Fruit fly (Drosophila melanogaster) whole organism, prepupa: ENCODE measurements around the gene PQBP1.

ENCODE experiments used
- Blimp-1 ChIP-seq: fragments of 200-800 bp; sonication (Bioruptor generic); optimal IDR thresholded peaks from 3 replicates; lab custom pipeline; 2017; ENCODE audit warnings: missing biosample characterization, missing genetic modification characterization, mild to moderate bottlenecking, moderate library complexity, missing genetic modification reagents
- CG10631 ChIP-seq: fragments of 200-800 bp; sonication (Bioruptor generic); optimal IDR thresholded peaks from 2 replicates; lab custom pipeline; 2016; ENCODE audit warnings: missing biosample characterization, missing genetic modification characterization
- CG10669 ChIP-seq: fragments of 200-800 bp; sonication (Bioruptor generic); optimal IDR thresholded peaks from 3 replicates; lab custom pipeline; 2018; ENCODE audit warnings: missing biosample characterization, mild to moderate bottlenecking, missing genetic modification characterization, moderate library complexity
- CG11294 ChIP-seq: fragments of 200-800 bp; sonication (Bioruptor generic); IDR thresholded peaks from 2 replicates; pipeline ENCODE4 v1.3.6; 2022; ENCODE audit warnings: missing biosample characterization, missing genetic modification characterization
- CG11902 ChIP-seq: fragments of 200-800 bp; sonication (Bioruptor generic); optimal IDR thresholded peaks from 3 replicates; lab custom pipeline; 2016; ENCODE audit warnings: missing biosample characterization, missing genetic modification characterization
- CG15336 ChIP-seq: fragments of 200-800 bp; sonication (Bioruptor generic); IDR thresholded peaks from 2 replicates; pipeline ENCODE4 v1.3.6; 2022; ENCODE audit warnings: missing biosample characterization, missing genetic modification characterization
- CG1621 ChIP-seq: fragments of 200-800 bp; sonication (Bioruptor generic); optimal IDR thresholded peaks from 3 replicates; lab custom pipeline; 2018; ENCODE audit warnings: missing biosample characterization, mild to moderate bottlenecking, missing genetic modification characterization
- CG16779 ChIP-seq: fragments of 200-800 bp; sonication (Bioruptor generic); optimal IDR thresholded peaks from 3 replicates; lab custom pipeline; 2017; ENCODE audit warnings: missing biosample characterization, mild to moderate bottlenecking, missing genetic modification characterization
- CG3032 ChIP-seq: fragments of 200-800 bp; optimal IDR thresholded peaks from 2 replicates; lab custom pipeline; 2019; ENCODE audit warnings: missing biosample characterization, mild to moderate bottlenecking, missing genetic modification characterization, moderate library complexity
- CG31627 ChIP-seq: fragments of 200-800 bp; sonication (Bioruptor generic); optimal IDR thresholded peaks from 3 replicates; lab custom pipeline; 2016; ENCODE audit warnings: missing biosample characterization, missing genetic modification characterization
- CG34406 ChIP-seq: fragments of 200-800 bp; sonication (Bioruptor generic); optimal IDR thresholded peaks from 3 replicates; lab custom pipeline; 2016; ENCODE audit warnings: missing biosample characterization, missing genetic modification characterization
- CG3919 ChIP-seq: fragments of 200-800 bp; sonication (Bioruptor generic); optimal IDR thresholded peaks from 3 replicates; lab custom pipeline; 2016; ENCODE audit warnings: missing biosample characterization, missing genetic modification characterization
- CG4318 ChIP-seq: fragments of 200-800 bp; sonication (Bioruptor generic); optimal IDR thresholded peaks from 3 replicates; lab custom pipeline; 2017; ENCODE audit warnings: missing biosample characterization, mild to moderate bottlenecking, missing genetic modification characterization
- CG6163 ChIP-seq: fragments of 200-800 bp; sonication (Bioruptor generic); IDR thresholded peaks from 3 replicates; pipeline ENCODE4 v1.3.6; 2022; ENCODE audit warnings: missing biosample characterization, missing genetic modification characterization
- CG6276 ChIP-seq: fragments of 200-800 bp; sonication (Bioruptor generic); optimal IDR thresholded peaks from 2 replicates; lab custom pipeline; 2017; ENCODE audit warnings: missing biosample characterization, mild to moderate bottlenecking, missing genetic modification characterization
- CG6792 ChIP-seq: fragments of 200-800 bp; sonication (Bioruptor generic); optimal IDR thresholded peaks from 3 replicates; lab custom pipeline; 2016; ENCODE audit warnings: missing biosample characterization, missing genetic modification characterization
- CG7368 ChIP-seq: fragments of 200-800 bp; sonication (Bioruptor generic); optimal IDR thresholded peaks from 3 replicates; lab custom pipeline; 2016; ENCODE audit warnings: missing biosample characterization, missing genetic modification characterization
- CG8119 ChIP-seq: fragments of 200-800 bp; sonication (Bioruptor generic); IDR thresholded peaks from 3 replicates; pipeline ENCODE4 v1.3.6; 2022; ENCODE audit warnings: missing biosample characterization, missing genetic modification characterization
- CG8319 ChIP-seq: fragments of 200-800 bp; sonication (Bioruptor generic); optimal IDR thresholded peaks from 3 replicates; lab custom pipeline; 2016; ENCODE audit warnings: missing biosample characterization, missing genetic modification characterization
- CG8632 ChIP-seq: fragments of 200-800 bp; sonication (Bioruptor generic); optimal IDR thresholded peaks from 3 replicates; lab custom pipeline; 2016; ENCODE audit warnings: missing biosample characterization, missing genetic modification characterization
- CG9139 ChIP-seq: fragments of 200-800 bp; sonication (Bioruptor generic); optimal IDR thresholded peaks from 3 replicates; lab custom pipeline; 2017; ENCODE audit warnings: missing biosample characterization, mild to moderate bottlenecking, missing genetic modification characterization
- Eip78C ChIP-seq: fragments of 200-800 bp; sonication (Bioruptor generic); peaks from one replicate; lab custom pipeline; 2016; ENCODE audit warnings: missing biosample characterization, missing genetic modification characterization
- Ets21C ChIP-seq: fragments of 200-800 bp; sonication (Bioruptor generic); optimal IDR thresholded peaks from 3 replicates; lab custom pipeline; 2016; ENCODE audit warnings: missing biosample characterization, missing genetic modification characterization
- Ets96B ChIP-seq: fragments of 200-800 bp; optimal IDR thresholded peaks from 2 replicates; lab custom pipeline; 2019; ENCODE audit warnings: missing biosample characterization, mild to moderate bottlenecking, missing genetic modification characterization, moderate library complexity
- Gug ChIP-seq: fragments of 200-800 bp; sonication (Bioruptor generic); IDR thresholded peaks from 2 replicates; pipeline ENCODE4 v1.3.6; 2022; ENCODE audit warnings: missing biosample characterization, missing genetic modification characterization
- Hr38 ChIP-seq: sonication (Bioruptor generic); optimal IDR thresholded peaks from 2 replicates; lab custom pipeline; 2016; ENCODE audit warnings: missing biosample characterization, missing genetic modification characterization
- Hr4 ChIP-seq: fragments of 200-800 bp; sonication (Bioruptor generic); optimal IDR thresholded peaks from 3 replicates; lab custom pipeline; 2016; ENCODE audit warnings: missing biosample characterization, missing genetic modification characterization
- Met ChIP-seq: fragments of 200-800 bp; sonication (Bioruptor generic); optimal IDR thresholded peaks from 3 replicates; lab custom pipeline; 2016; ENCODE audit warnings: missing biosample characterization, missing genetic modification characterization
- OdsH ChIP-seq: fragments of 200-800 bp; sonication (Bioruptor generic); optimal IDR thresholded peaks from 3 replicates; lab custom pipeline; 2016; ENCODE audit warnings: missing biosample characterization, missing genetic modification characterization
- Smox ChIP-seq: fragments of 200-800 bp; sonication (Bioruptor generic); optimal IDR thresholded peaks from 3 replicates; lab custom pipeline; 2016; ENCODE audit warnings: missing biosample characterization, missing genetic modification characterization
- Sox14 ChIP-seq: fragments of 200-800 bp; sonication (Bioruptor generic); optimal IDR thresholded peaks from 3 replicates; lab custom pipeline; 2016; ENCODE audit warnings: missing biosample characterization, missing genetic modification characterization
- achi ChIP-seq: fragments of 200-800 bp; sonication (Bioruptor generic); optimal IDR thresholded peaks from 3 replicates; lab custom pipeline; 2016; ENCODE audit warnings: missing biosample characterization, missing genetic modification characterization
- cyc ChIP-seq: fragments of 200-800 bp; sonication (Bioruptor generic); optimal IDR thresholded peaks from 3 replicates; lab custom pipeline; 2016; ENCODE audit warnings: missing biosample characterization, missing genetic modification characterization
- dac ChIP-seq: fragments of 200-800 bp; sonication (Bioruptor generic); optimal IDR thresholded peaks from 2 replicates; lab custom pipeline; 2017; ENCODE audit warnings: missing biosample characterization, mild to moderate bottlenecking, missing genetic modification characterization
- dsx ChIP-seq: fragments of 200-800 bp; optimal IDR thresholded peaks from 3 replicates; lab custom pipeline; 2019; ENCODE audit warnings: missing biosample characterization, mild to moderate bottlenecking, missing genetic modification characterization, moderate library complexity; ENCODE audit not compliant: poor library complexity, severe bottlenecking
- eg ChIP-seq: fragments of 200-800 bp; sonication (Bioruptor generic); IDR thresholded peaks from 3 replicates; pipeline ENCODE4 v1.3.6; 2022; ENCODE audit warnings: missing biosample characterization, missing genetic modification characterization
- esn ChIP-seq: fragments of 200-800 bp; sonication (Bioruptor generic); optimal IDR thresholded peaks from 2 replicates; lab custom pipeline; 2016; ENCODE audit warnings: missing biosample characterization, mild to moderate bottlenecking, missing genetic modification characterization, moderate library complexity
- fd59A ChIP-seq: fragments of 200-800 bp; sonication (Bioruptor generic); optimal IDR thresholded peaks from 2 replicates; lab custom pipeline; 2017; ENCODE audit warnings: missing biosample characterization, mild to moderate bottlenecking, missing genetic modification characterization, missing genetic modification reagents
- fd85E ChIP-seq: fragments of 200-800 bp; sonication (Bioruptor generic); optimal IDR thresholded peaks from 3 replicates; lab custom pipeline; 2016; ENCODE audit warnings: missing biosample characterization, missing genetic modification characterization
- fkh ChIP-seq: fragments of 200-800 bp; sonication (Bioruptor generic); optimal IDR thresholded peaks from 3 replicates; lab custom pipeline; 2017; ENCODE audit warnings: missing biosample characterization, mild to moderate bottlenecking, missing genetic modification characterization, moderate library complexity
- lz ChIP-seq: fragments of 200-800 bp; sonication (Bioruptor generic); optimal IDR thresholded peaks from 3 replicates; lab custom pipeline; 2016; ENCODE audit warnings: missing biosample characterization, missing genetic modification characterization
- net ChIP-seq: fragments of 200-800 bp; sonication (Bioruptor generic); optimal IDR thresholded peaks from 3 replicates; lab custom pipeline; 2016; ENCODE audit warnings: missing biosample characterization, missing genetic modification characterization
- spab ChIP-seq: fragments of 200-800 bp; sonication (Bioruptor generic); optimal IDR thresholded peaks from 2 replicates; lab custom pipeline; 2017; ENCODE audit warnings: missing biosample characterization, mild to moderate bottlenecking, missing genetic modification characterization, missing genetic modification reagents
- ss ChIP-seq, 2 experiments: fragments of 200-800 bp; sonication (Bioruptor generic); optimal IDR thresholded peaks; 2 replicates in 1 of 2; 3 replicates in 1 of 2; lab custom pipeline; 2017 to 2018; ENCODE audit warnings: mild to moderate bottlenecking in 2 of 2, missing biosample characterization in 2 of 2, missing genetic modification characterization in 2 of 2, moderate library complexity in 1 of 2
- svp ChIP-seq: fragments of 200-800 bp; sonication (Bioruptor generic); peaks from one replicate; lab custom pipeline; 2016; ENCODE audit warnings: missing biosample characterization, missing genetic modification characterization
- topi ChIP-seq: fragments of 200-800 bp; sonication (Bioruptor generic); optimal IDR thresholded peaks from 3 replicates; lab custom pipeline; 2016; ENCODE audit warnings: missing biosample characterization, missing genetic modification characterization
- vri ChIP-seq: fragments of 200-800 bp; sonication (Bioruptor generic); optimal IDR thresholded peaks from 3 replicates; lab custom pipeline; 2016; ENCODE audit warnings: missing biosample characterization, mild to moderate bottlenecking, missing genetic modification characterization

The PQBP1 gene

DNA sequence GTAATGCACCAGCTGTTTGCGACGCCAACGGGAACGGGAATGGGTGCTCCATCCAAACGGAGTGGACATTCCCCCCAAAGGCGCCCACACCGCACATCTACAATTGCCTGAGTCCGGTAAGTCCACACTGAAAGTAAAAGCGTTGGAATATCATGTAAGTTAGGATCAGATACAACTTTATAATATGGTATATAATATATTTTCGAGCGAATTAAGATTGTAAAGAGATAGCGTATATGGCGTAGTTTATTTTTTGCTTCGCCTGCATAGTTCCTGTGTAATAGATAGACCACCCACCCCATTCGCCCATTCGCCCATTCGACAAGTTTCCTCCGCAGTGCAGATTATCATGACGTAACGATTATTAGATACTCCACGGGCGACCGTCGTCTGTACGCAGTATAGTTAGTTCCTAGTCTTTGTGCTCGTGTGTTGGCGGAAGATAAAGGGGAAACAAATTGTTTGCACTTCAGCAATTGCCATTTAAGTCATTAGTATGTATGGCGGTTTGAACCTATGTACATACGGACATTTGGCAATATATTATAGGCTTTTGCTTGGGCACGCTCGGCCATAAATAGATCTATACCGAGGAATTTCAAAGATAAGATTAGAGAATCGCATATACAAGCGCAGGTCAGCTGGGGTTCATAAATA lies 14.0 kb upstream of the PQBP1 start (continued):
- TF ChIP-seq CG6792 (GFP tag; lab: Kevin White, UChicago) (no peak), CG8319 (GFP tag; lab: Kevin White, UChicago) (no peak), svp (GFP tag; lab: Kevin White, UChicago) (no peak), CG1621 (tag; lab: Kevin White, UChicago) (no peak), Hr38 (GFP tag; lab: Kevin White, UChicago) (no peak), fkh (no peak), CG9139 (GFP tag; lab: Kevin White, UChicago) (no peak), CG10631 (GFP tag; lab: Kevin White, UChicago) (peak; percentile 24), dac (GFP tag; lab: Kevin White, UChicago) (peak; percentile 4), CG6276 (GFP tag; lab: Kevin White, UChicago) (peak; percentile 68), CG10669 (no peak), CG3032 (tag; lab: Kevin White, UChicago) (no peak), ss (GFP tag; optimal IDR thresholded peaks at IDR 0.05; lab: Kevin White, UChicago) (no peak), CG11902 (GFP tag; lab: Kevin White, UChicago) (no peak), OdsH (GFP tag; lab: Kevin White, UChicago) (peak; percentile 48), CG11294 (GFP tag; lab: Robert Waterston, UW) (peak; percentile 7; the same call in 1 of the 2 replicates), CG7368 (GFP tag; lab: Kevin White, UChicago) (no peak), Smox (GFP tag; lab: Kevin White, UChicago) (no peak), esn (no peak), Sox14 (GFP tag; lab: Kevin White, UChicago) (peak; percentile 31), CG31627 (no peak), achi (GFP tag; lab: Kevin White, UChicago) (peak; percentile 30), dsx (no peak), CG34406 (GFP tag; lab: Kevin White, UChicago) (no peak), eg (no peak; the same call in 2 of the 3 replicates)

DNA sequence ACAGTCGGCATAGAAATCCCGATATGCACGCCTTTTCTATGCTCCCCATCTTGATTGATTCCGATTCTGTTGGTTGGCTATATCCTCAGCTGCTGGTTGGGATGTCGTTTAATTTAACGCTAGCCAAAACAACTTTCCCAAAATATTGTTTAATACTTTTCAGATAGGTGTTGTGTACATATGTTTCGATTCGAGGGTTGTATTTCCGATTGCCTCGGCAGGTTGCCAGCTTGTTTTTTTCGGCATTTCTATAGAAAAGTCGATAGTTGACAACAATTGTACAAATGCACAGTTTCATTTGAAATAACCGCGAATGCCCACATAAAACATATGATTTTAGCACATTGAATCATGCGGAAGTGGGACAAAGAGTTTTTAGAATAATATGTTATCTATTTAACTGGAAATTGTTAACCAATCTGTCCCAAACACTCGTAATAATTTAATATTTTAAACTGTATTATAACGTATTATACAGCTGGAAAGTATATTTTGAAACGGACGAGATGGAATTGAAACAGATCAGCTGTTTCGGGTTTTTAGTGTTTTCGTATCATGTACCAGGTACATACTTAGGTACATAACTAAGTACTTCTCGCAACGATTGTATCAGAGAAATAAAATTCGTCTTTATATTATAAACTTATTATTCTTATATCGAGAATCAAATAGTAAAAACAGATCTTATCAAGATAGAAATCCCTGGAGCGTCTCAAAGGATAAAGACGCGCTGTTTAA lies 11.0 kb upstream of the PQBP1 start, which contains the start of gene CG31109:
CG31109 (minus strand) TSS at position 203 of the 738 bp plus-strand sequence.
- TF ChIP-seq CG6163 (GFP tag; lab: Robert Waterston, UW) (no peak), Blimp-1 (no peak), achi (GFP tag; lab: Kevin White, UChicago) (no peak), CG8119 (GFP tag; lab: Robert Waterston, UW) (no peak), Eip78C (GFP tag; lab: Kevin White, UChicago) (peak; percentile 59), lz (peak; percentile 12), fd59A (no peak), vri (GFP tag; lab: Kevin White, UChicago) (no peak), CG16779 (tag; lab: Kevin White, UChicago) (no peak), CG8632 (GFP tag; lab: Kevin White, UChicago) (no peak), topi (no peak), CG6792 (GFP tag; lab: Kevin White, UChicago) (no peak), fd85E (GFP tag; lab: Kevin White, UChicago) (no peak), Hr38 (GFP tag; lab: Kevin White, UChicago) (no peak), net (GFP tag; lab: Kevin White, UChicago) (no peak), dac (GFP tag; lab: Kevin White, UChicago) (no peak), cyc (GFP tag; lab: Kevin White, UChicago) (no peak), Sox14 (GFP tag; lab: Kevin White, UChicago) (no peak), eg (no peak), Ets21C (GFP tag; lab: Kevin White, UChicago) (no peak), Ets96B (tag; lab: Kevin White, UChicago) (no peak), Hr4 (peak; percentile 8), CG3032 (tag; lab: Kevin White, UChicago) (no peak), CG4318 (GFP tag; lab: Kevin White, UChicago) (no peak), dsx (no peak), Gug (no peak), CG10669 (no peak), CG10631 (GFP tag; lab: Kevin White, UChicago) (no peak), spab (GFP tag; lab: Kevin White, UChicago) (no peak), CG34406 (GFP tag; lab: Kevin White, UChicago) (no peak), esn (peak; percentile 32), Met (GFP tag; lab: Kevin White, UChicago) (no peak), CG15336 (GFP tag; lab: Robert Waterston, UW) (no peak), CG11294 (GFP tag; lab: Robert Waterston, UW) (no peak), CG3919 (GFP tag; lab: Kevin White, UChicago) (no peak)
